Fruit fly (Drosophila melanogaster) whole organism, adult: ENCODE measurements around the gene CG14445.
A peak's percentile ranks its signal among the peaks of the same experiment; 100 is the strongest.

Experiments
- CG11617 ChIP-seq: fragments of 200-800 bp; sonication (Bioruptor generic); optimal IDR thresholded peaks from 2 replicates; lab custom pipeline; 2017; ENCODE audit warnings: mild to moderate bottlenecking, missing biosample characterization, missing genetic modification reagents, missing genetic modification characterization
- CG12768 ChIP-seq: fragments of 200-800 bp; sonication (Bioruptor generic); optimal IDR thresholded peaks from 2 replicates; lab custom pipeline; 2017; ENCODE audit warnings: missing biosample characterization, missing genetic modification characterization, mild to moderate bottlenecking, moderate library complexity, missing genetic modification reagents
- CG14711 ChIP-seq: fragments of 200-800 bp; sonication (Bioruptor generic); optimal IDR thresholded peaks from 2 replicates; lab custom pipeline; 2018; ENCODE audit warnings: missing biosample characterization, mild to moderate bottlenecking, missing genetic modification characterization, moderate library complexity
- CG1620 ChIP-seq: fragments of 200-800 bp; sonication (Bioruptor generic); optimal IDR thresholded peaks from 2 replicates; lab custom pipeline; 2016; ENCODE audit warnings: missing biosample characterization, missing genetic modification characterization
- CG33017 ChIP-seq: fragments of 200-800 bp; sonication (Bioruptor generic); optimal IDR thresholded peaks from 2 replicates; lab custom pipeline; 2018; ENCODE audit warnings: missing biosample characterization, mild to moderate bottlenecking, missing genetic modification characterization, moderate library complexity
- CG5204 ChIP-seq: fragments of 200-800 bp; sonication (Bioruptor generic); optimal IDR thresholded peaks from 2 replicates; lab custom pipeline; 2016; ENCODE audit warnings: missing biosample characterization, missing genetic modification characterization
- CG7045 ChIP-seq: fragments of 200-800 bp; sonication (Bioruptor generic); optimal IDR thresholded peaks from 2 replicates; lab custom pipeline; 2017; ENCODE audit warnings: missing biosample characterization, mild to moderate bottlenecking, missing genetic modification characterization
- CG7101 ChIP-seq: fragments of 200-800 bp; sonication (Bioruptor generic); optimal IDR thresholded peaks from 2 replicates; lab custom pipeline; 2018; ENCODE audit warnings: missing biosample characterization, mild to moderate bottlenecking, missing genetic modification characterization, moderate library complexity
- Clk ChIP-seq: fragments of 200-800 bp; sonication (Bioruptor generic); optimal IDR thresholded peaks from 2 replicates; lab custom pipeline; 2017; ENCODE audit warnings: missing biosample characterization, missing genetic modification characterization
- Crg-1 ChIP-seq: fragments of 200-800 bp; sonication (Bioruptor generic); optimal IDR thresholded peaks from 2 replicates; lab custom pipeline; 2016; ENCODE audit warnings: missing biosample characterization, missing genetic modification characterization
- Hr96 ChIP-seq: fragments of 200-800 bp; sonication (Bioruptor generic); optimal IDR thresholded peaks from 2 replicates; lab custom pipeline; 2016; ENCODE audit warnings: missing biosample characterization, missing genetic modification characterization
- Mnt ChIP-seq: fragments of 200-800 bp; sonication (Bioruptor generic); optimal IDR thresholded peaks from 2 replicates; lab custom pipeline; 2016; ENCODE audit warnings: missing biosample characterization, mild to moderate bottlenecking, missing genetic modification characterization
- bab1 ChIP-seq: fragments of 200-800 bp; sonication (Bioruptor generic); optimal IDR thresholded peaks from 3 replicates; lab custom pipeline; 2019; ENCODE audit warnings: missing biosample characterization, mild to moderate bottlenecking, missing genetic modification characterization, moderate library complexity
- cic ChIP-seq: fragments of 200-800 bp; sonication (Bioruptor generic); optimal IDR thresholded peaks from 2 replicates; lab custom pipeline; 2017; ENCODE audit warnings: missing biosample characterization, mild to moderate bottlenecking, missing genetic modification characterization, moderate library complexity
- cnc ChIP-seq, 2 experiments: fragments of >200 bp; optimal IDR thresholded peaks; 2 replicates each; lab custom pipeline; 2017
- kay ChIP-seq: fragments of 200-800 bp; sonication (Bioruptor generic); peaks from one replicate; lab custom pipeline; 2016; ENCODE audit warnings: missing biosample characterization, missing genetic modification characterization, borderline replicate concordance
- ovo ChIP-seq: fragments of 200-800 bp; sonication (Bioruptor generic); optimal IDR thresholded peaks from 2 replicates; lab custom pipeline; 2016; ENCODE audit warnings: missing biosample characterization, missing genetic modification characterization
- pad ChIP-seq: fragments of 200-800 bp; sonication (Bioruptor generic); optimal IDR thresholded peaks from 3 replicates; lab custom pipeline; 2017; ENCODE audit warnings: missing biosample characterization, missing genetic modification characterization, mild to moderate bottlenecking, moderate library complexity, missing genetic modification reagents
- tj ChIP-seq: fragments of 200-800 bp; sonication (Bioruptor generic); optimal IDR thresholded peaks from 3 replicates; lab custom pipeline; 2017; ENCODE audit warnings: missing biosample characterization, mild to moderate bottlenecking, missing genetic modification characterization, moderate library complexity
- toe ChIP-seq: fragments of 200-800 bp; sonication (Bioruptor generic); optimal IDR thresholded peaks from 2 replicates; lab custom pipeline; 2016; ENCODE audit warnings: missing biosample characterization, missing genetic modification characterization

Gene CG14445

dm6 chrX:6267745-6268582, 30.8 kb downstream of the CG14445 start, which contains the start of gene Spt6:
Gene Spt6 (plus strand): TSS chrX:6267797.
- TF ChIP-seq tj (GFP tag; lab: Kevin White, UChicago): peak; percentile 87
- no peak for TF ChIP-seq bab1 (GFP tag; lab: Kevin White, UChicago)

- TF ChIP-seq CG7045 (no peak), CG14711 (peak; percentile 3), CG11617 (no peak), CG5204 (GFP tag; lab: Kevin White, UChicago) (no peak), Mnt (GFP tag; lab: Kevin White, UChicago) (peak; percentile 48), cic (GFP tag; lab: Kevin White, UChicago) (no peak), Crg-1 (GFP tag; lab: Kevin White, UChicago) (no peak), CG1620 (no peak), kay (GFP tag; lab: Kevin White, UChicago) (peak; percentile 55), Clk (no peak), bab1 (GFP tag; lab: Kevin White, UChicago) (peak; percentile 47), tj (GFP tag; lab: Kevin White, UChicago) (peak; percentile 17), Hr96 (GFP tag; lab: Kevin White, UChicago) (no peak), cnc (optimal IDR thresholded peaks at IDR 0.05; lab: Kevin White, UChicago) (no peak), ovo (GFP tag; lab: Kevin White, UChicago) (peak; percentile 11)
Observed at dm6 chrX:6276590-6276989, 39.5 kb downstream of the CG14445 start, which contains the start of gene CG3566. Gene CG3566 (minus strand): TSS chrX:6276724.

dm6 chrX:6278879-6279628, 41.9 kb downstream of the CG14445 start:
- TF ChIP-seq Mnt (GFP tag; lab: Kevin White, UChicago): peak; percentile 66
- peak; percentile 42 for TF ChIP-seq Hr96 (GFP tag; lab: Kevin White, UChicago)
- TF ChIP-seq CG7045: no peak
- TF ChIP-seq Clk: no peak
- TF ChIP-seq CG12768 (GFP tag; lab: Kevin White, UChicago): peak; percentile 0
- peak; percentile 41 for TF ChIP-seq tj (GFP tag; lab: Kevin White, UChicago)
- TF ChIP-seq pad: peak; percentile 65
- peak; percentile 55 for TF ChIP-seq bab1 (GFP tag; lab: Kevin White, UChicago)
- peak; percentile 32 for TF ChIP-seq cic (GFP tag; lab: Kevin White, UChicago)
- no peak for TF ChIP-seq CG14711
- peak; percentile 49 for TF ChIP-seq CG1620
- no peak for TF ChIP-seq kay (GFP tag; lab: Kevin White, UChicago)
- TF ChIP-seq ovo (GFP tag; lab: Kevin White, UChicago): peak; percentile 56
- TF ChIP-seq CG5204 (GFP tag; lab: Kevin White, UChicago): no peak
- TF ChIP-seq toe: no peak
- peak; percentile 34 for TF ChIP-seq CG33017 (tag; lab: Kevin White, UChicago)
- peak; percentile 67 for TF ChIP-seq CG7101 (tag; lab: Kevin White, UChicago)
- TF ChIP-seq CG11617: peak; percentile 38
- TF ChIP-seq Crg-1 (GFP tag; lab: Kevin White, UChicago): peak; percentile 20
- TF ChIP-seq cnc (optimal IDR thresholded peaks at IDR 0.05; lab: Kevin White, UChicago): no peak

dm6 chrX:6279629-6280073, 42.5 kb downstream of the CG14445 start, which contains the start of gene Ubi-p5E:
Gene Ubi-p5E (minus strand): TSS chrX:6279647.
- TF ChIP-seq tj (GFP tag; lab: Kevin White, UChicago) (peak; percentile 71), Clk (no peak), bab1 (GFP tag; lab: Kevin White, UChicago) (no peak), Crg-1 (GFP tag; lab: Kevin White, UChicago) (no peak), CG7101 (tag; lab: Kevin White, UChicago) (no peak), CG12768 (GFP tag; lab: Kevin White, UChicago) (no peak)

dm6 chrX:6283470-6283869, 46.4 kb downstream of the CG14445 start, which contains the start of gene CG11700:
Gene CG11700 (minus strand): TSS chrX:6283575.
- peak; percentile 11 for TF ChIP-seq tj (GFP tag; lab: Kevin White, UChicago)
- TF ChIP-seq CG1620: no peak
- TF ChIP-seq bab1 (GFP tag; lab: Kevin White, UChicago): peak; percentile 24

dm6 chrX:6287842-6288241, 50.7 kb downstream of the CG14445 start, which contains the start of the genes Top3beta and wuho:
Gene Top3beta (minus strand): TSS chrX:6287990.
Gene wuho (plus strand): TSS chrX:6288100.
- TF ChIP-seq kay (GFP tag; lab: Kevin White, UChicago) (no peak), bab1 (GFP tag; lab: Kevin White, UChicago) (peak; percentile 83), toe (no peak), Crg-1 (GFP tag; lab: Kevin White, UChicago) (peak; percentile 47), Hr96 (GFP tag; lab: Kevin White, UChicago) (no peak), CG33017 (tag; lab: Kevin White, UChicago) (peak; percentile 20), CG1620 (peak; percentile 51), pad (peak; percentile 72), CG11617 (peak; percentile 37), CG7101 (tag; lab: Kevin White, UChicago) (peak; percentile 68), CG5204 (GFP tag; lab: Kevin White, UChicago) (no peak), CG14711 (peak; percentile 44), CG12768 (GFP tag; lab: Kevin White, UChicago) (no peak), CG7045 (no peak), tj (GFP tag; lab: Kevin White, UChicago) (peak; percentile 31), Clk (no peak), ovo (GFP tag; lab: Kevin White, UChicago) (peak; percentile 57), Mnt (GFP tag; lab: Kevin White, UChicago) (peak; percentile 96), cnc (optimal IDR thresholded peaks at IDR 0.05; lab: Kevin White, UChicago) (no peak), cic (GFP tag; lab: Kevin White, UChicago) (peak; percentile 65)
